Fruit fly (Drosophila melanogaster) whole organism, adult: ENCODE data around the gene Hmt-1.

Source experiments
- CG11617 ChIP-seq: fragments of 200-800 bp; sonication (Bioruptor generic); optimal IDR thresholded peaks from 2 replicates; lab custom pipeline; 2017; ENCODE audit warnings: mild to moderate bottlenecking, missing biosample characterization, missing genetic modification reagents, missing genetic modification characterization
- Mnt ChIP-seq: fragments of 200-800 bp; sonication (Bioruptor generic); optimal IDR thresholded peaks from 2 replicates; lab custom pipeline; 2016; ENCODE audit warnings: missing biosample characterization, mild to moderate bottlenecking, missing genetic modification characterization
- bab1 ChIP-seq: fragments of 200-800 bp; sonication (Bioruptor generic); optimal IDR thresholded peaks from 3 replicates; lab custom pipeline; 2019; ENCODE audit warnings: missing biosample characterization, mild to moderate bottlenecking, missing genetic modification characterization, moderate library complexity
- cnc ChIP-seq, 2 experiments: fragments of >200 bp; optimal IDR thresholded peaks; 2 replicates each; lab custom pipeline; 2017
- kay ChIP-seq: fragments of 200-800 bp; sonication (Bioruptor generic); peaks from one replicate; lab custom pipeline; 2016; ENCODE audit warnings: missing biosample characterization, missing genetic modification characterization, borderline replicate concordance
- ovo ChIP-seq: fragments of 200-800 bp; sonication (Bioruptor generic); optimal IDR thresholded peaks from 2 replicates; lab custom pipeline; 2016; ENCODE audit warnings: missing biosample characterization, missing genetic modification characterization
- tj ChIP-seq: fragments of 200-800 bp; sonication (Bioruptor generic); optimal IDR thresholded peaks from 3 replicates; lab custom pipeline; 2017; ENCODE audit warnings: missing biosample characterization, mild to moderate bottlenecking, missing genetic modification characterization, moderate library complexity

DNA sequence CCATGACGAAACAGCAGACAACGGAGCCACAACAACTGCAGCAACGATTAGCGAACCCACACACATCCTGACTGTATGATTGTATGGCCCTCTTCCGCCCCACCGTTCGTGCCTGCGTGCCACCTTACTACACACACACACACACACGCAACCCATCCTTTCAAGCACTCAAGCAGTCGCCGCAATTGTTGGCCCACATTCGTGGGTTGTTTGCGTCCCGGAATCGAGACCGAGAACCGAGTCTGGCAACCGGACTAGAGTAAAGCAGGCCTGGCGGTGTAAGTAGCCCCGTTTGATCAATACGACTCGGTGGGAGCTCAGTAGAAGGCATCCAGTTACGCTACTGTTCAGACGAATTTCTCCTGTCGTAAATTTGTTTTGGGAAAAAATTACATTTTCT is 11.0 kb downstream of the Hmt-1 start, which contains the start of gene CG4546:
- no peak for TF ChIP-seq ovo (GFP tag; lab: Kevin White, UChicago)
- TF ChIP-seq bab1 (GFP tag; lab: Kevin White, UChicago): no peak
- no peak for TF ChIP-seq CG11617
- no peak for TF ChIP-seq Mnt
- no peak for TF ChIP-seq tj (GFP tag; lab: Kevin White, UChicago)
- TF ChIP-seq kay (GFP tag; lab: Kevin White, UChicago): no peak
- TF ChIP-seq cnc (optimal IDR thresholded peaks at IDR 0.05; lab: Kevin White, UChicago): no peak
